Fruit fly (Drosophila melanogaster): Measurements from ENCODE around the gene Mcm3.

Mcm3 gene

dm6 chrX:5329266-5329898, 5.7 kb downstream of the Mcm3 start, which contains the start of the genes CG3309 and XRCC1 (continued):
- TF ChIP-seq caup (GFP tag; optimal IDR thresholded peaks at IDR 0.05; ENCODE audit: severe bottlenecking) (peak; percentile 28), CG10431 (GFP tag; optimal IDR thresholded peaks at IDR 0.05) (no peak), Taf1 (GFP tag; IDR thresholded peaks at IDR 0.05) (no peak), CG7357 (GFP tag; IDR thresholded peaks at IDR 0.05) (peak; percentile 33; the same call in 1 of the 3 replicates), usp (GFP tag; optimal IDR thresholded peaks at IDR 0.05) (no peak), bowl (GFP tag; IDR thresholded peaks at IDR 0.05) (no peak), ase (GFP tag; IDR thresholded peaks at IDR 0.05) (peak; percentile 46; the same call in 1 of the 3 replicates), Antp (GFP tag; optimal IDR thresholded peaks at IDR 0.05) (no peak), az2 (GFP tag; optimal IDR thresholded peaks at IDR 0.05) (peak; percentile 31), Gug (GFP tag; IDR thresholded peaks at IDR 0.05) (peak; percentile 59; the same call in 2 of the 4 replicates), gt (GFP tag; IDR thresholded peaks at IDR 0.05) (peak; percentile 28; the same call in 1 of the 2 replicates), CG18764 (GFP tag; optimal IDR thresholded peaks at IDR 0.05) (no peak), MESR4 (GFP tag; optimal IDR thresholded peaks at IDR 0.05) (no peak), CG11560 (tag; IDR thresholded peaks at IDR 0.05) (no peak), vfl (GFP tag; optimal IDR thresholded peaks at IDR 0.05) (no peak), CG9876 (GFP tag; optimal IDR thresholded peaks at IDR 0.05) (no peak), salm (tag; optimal IDR thresholded peaks at IDR 0.05) (no peak), ci (GFP tag; IDR thresholded peaks at IDR 0.05) (peak; percentile 57; the same call in 2 of the 3 replicates), Oaz (GFP tag; IDR thresholded peaks at IDR 0.05) (peak; percentile 49; the same call in 1 of the 2 replicates), CG7271 (tag; optimal IDR thresholded peaks at IDR 0.05) (no peak), chinmo (GFP tag; IDR thresholded peaks at IDR 0.05; ENCODE audit: partially characterized antibody) (0 out of 4 replicates have a peak, but pooled peaks have one; percentile 18), CG5180 (GFP tag; optimal IDR thresholded peaks at IDR 0.05) (no peak), fru (optimal IDR thresholded peaks at IDR 0.05) (no peak), oc (tag; optimal IDR thresholded peaks at IDR 0.05) (no peak), CG9797 (GFP tag; optimal IDR thresholded peaks at IDR 0.05) (no peak), schlank (tag; optimal IDR thresholded peaks at IDR 0.05) (no peak), twi (tag; optimal IDR thresholded peaks at IDR 0.05) (no peak), crol (GFP tag; IDR thresholded peaks at IDR 0.05) (no peak), CG4617 (GFP tag; optimal IDR thresholded peaks at IDR 0.05; ENCODE audit: borderline replicate concordance) (peak; percentile 38), Poxn (GFP tag; IDR thresholded peaks at IDR 0.05) (no peak), tgo (GFP tag; IDR thresholded peaks at IDR 0.05) (peak; percentile 58), TFAM (GFP tag; optimal IDR thresholded peaks at IDR 0.05) (no peak), CG3726 (GFP tag; IDR thresholded peaks at IDR 0.05) (no peak), ttk (GFP tag; IDR thresholded peaks at IDR 0.05) (peak; percentile 64; the same call in 1 of the 2 replicates), tap (tag; optimal IDR thresholded peaks at IDR 0.05) (peak; percentile 6), CG7372 (GFP tag; IDR thresholded peaks at IDR 0.05) (peak; percentile 52; the same call in 1 of the 2 replicates), B-H2 (GFP tag; optimal IDR thresholded peaks at IDR 0.05) (no peak), CG3065 (GFP tag; optimal IDR thresholded peaks at IDR 0.05) (no peak), gem (tag; optimal IDR thresholded peaks at IDR 0.05) (peak; percentile 72), pan (optimal IDR thresholded peaks at IDR 0.05) (no peak), pan (GFP tag; optimal IDR thresholded peaks at IDR 0.05 in 1 of 2, IDR thresholded peaks at IDR 0.05 in 1 of 2) (peak in 1 of 2 experiments; percentile 57), ab (GFP tag; optimal IDR thresholded peaks at IDR 0.05) (no peak), bigmax (GFP tag; optimal IDR thresholded peaks at IDR 0.05) (no peak), Six4 (GFP tag; optimal IDR thresholded peaks at IDR 0.05) (peak; percentile 20), gcm2 (GFP tag; optimal IDR thresholded peaks at IDR 0.05) (no peak), Mrtf (GFP tag; IDR thresholded peaks at IDR 0.05) (no peak), p53 (GFP tag; optimal IDR thresholded peaks at IDR 0.05) (no peak), jigr1 (GFP tag; IDR thresholded peaks at IDR 0.05) (no peak), tll (GFP tag; optimal IDR thresholded peaks at IDR 0.05) (no peak), Fer3 (tag; optimal IDR thresholded peaks at IDR 0.05) (peak; percentile 17), CG9437 (GFP tag; optimal IDR thresholded peaks at IDR 0.05) (peak; percentile 36)
